Worm (Caenorhabditis elegans): ENCODE results near the gene T28A11.2.

DNA sequence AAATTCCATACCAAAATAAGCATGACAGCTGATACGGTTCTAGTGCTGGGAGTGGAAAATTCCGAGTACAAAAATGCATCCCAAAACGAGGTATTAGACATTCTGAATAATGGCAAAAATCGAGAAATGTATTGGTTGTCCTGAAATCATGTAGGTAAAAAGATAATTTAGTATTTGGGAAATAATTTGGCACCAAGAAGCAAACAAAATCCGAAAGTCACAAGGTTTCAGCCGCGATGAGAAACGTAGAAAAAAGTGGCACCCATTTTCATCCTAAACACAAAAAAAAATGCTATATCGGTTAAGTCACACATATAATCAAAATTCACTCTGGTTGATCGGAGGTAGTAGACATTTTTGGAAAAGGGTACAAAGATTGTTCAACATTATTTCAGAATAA, 17.6 kb downstream of the T28A11.2 start, which contains the start of gene srx-122:
- TF ChIP-seq ceh-36 (tag; optimal IDR thresholded peaks at IDR 0.05) (no peak), ama-1 (optimal IDR thresholded peaks at IDR 0.05) (no peak), flt-1 (GFP tag; IDR thresholded peaks at IDR 0.05) (no peak), ets-7 (tag; optimal IDR thresholded peaks at IDR 0.05) (no peak), tbx-37 (GFP tag; conservative IDR thresholded peaks at IDR 0.05) (no peak), scrt-1 (GFP tag; IDR thresholded peaks at IDR 0.05) (no peak), hmbx-1 (tag; optimal IDR thresholded peaks at IDR 0.05) (no peak), B0310.2 (tag; optimal IDR thresholded peaks at IDR 0.05) (no peak), tbx-11 (GFP tag; IDR thresholded peaks at IDR 0.05) (no peak), hnd-1 (tag; optimal IDR thresholded peaks at IDR 0.05) (no peak), tra-4 (tag; optimal IDR thresholded peaks at IDR 0.05) (no peak), pes-1 (GFP tag; IDR thresholded peaks at IDR 0.05) (no peak), sea-1 (GFP tag; conservative IDR thresholded peaks at IDR 0.05) (no peak), F13C5.2 (tag; optimal IDR thresholded peaks at IDR 0.05) (no peak)

All from whole organism, early embryonic.